Comparison of ENCODE assay signal across 4 worm cellular contexts in genomic region chrX:6902958-6903357, ce11.
TF ChIP-seq lines count a peak whose summit lies in the region.

No protein-coding gene starts in this region.

TF ChIP-seq in whole organism, L2 larva, 48 proteins besides CTCF, POLR2A, EP300 and RAD21 (continues in another document):
- peak; percentile 25 for TF ChIP-seq fos-1 (tag; optimal IDR thresholded peaks at IDR 0.05; lab: Kevin White, UChicago)
- TF ChIP-seq F13H6.1 (tag; optimal IDR thresholded peaks at IDR 0.05; lab: Kevin White, UChicago) = peak; percentile 55
- TF ChIP-seq nhr-25 (tag; optimal IDR thresholded peaks at IDR 0.05; lab: Kevin White, UChicago) = peak; percentile 7
- peak; percentile 74 for TF ChIP-seq unc-55 (GFP tag; optimal IDR thresholded peaks at IDR 0.05; lab: Kevin White, UChicago)
- no peak for TF ChIP-seq gmeb-1 (tag; optimal IDR thresholded peaks at IDR 0.05; lab: Kevin White, UChicago)
- TF ChIP-seq mdl-1 (tag; optimal IDR thresholded peaks at IDR 0.05; lab: Kevin White, UChicago) = peak; percentile 11 to 53
- TF ChIP-seq ZK546.5 (tag; optimal IDR thresholded peaks at IDR 0.05; lab: Kevin White, UChicago) = no peak
- TF ChIP-seq nhr-21 (tag; optimal IDR thresholded peaks at IDR 0.05; lab: Kevin White, UChicago) = peak; percentile 21
- peak; percentile 36 for TF ChIP-seq lin-13 (GFP tag; optimal IDR thresholded peaks at IDR 0.05; lab: Kevin White, UChicago)
- TF ChIP-seq mbf-1 (tag; optimal IDR thresholded peaks at IDR 0.05; lab: Kevin White, UChicago) = no peak
- TF ChIP-seq crh-2 (tag; optimal IDR thresholded peaks at IDR 0.05; lab: Kevin White, UChicago) = peak; percentile 53
- TF ChIP-seq lin-39 (tag; optimal IDR thresholded peaks at IDR 0.05; lab: Kevin White, UChicago) = no peak
- TF ChIP-seq mab-5 (tag; optimal IDR thresholded peaks at IDR 0.05; lab: Kevin White, UChicago) = no peak
- TF ChIP-seq ztf-11 (tag; optimal IDR thresholded peaks at IDR 0.05; lab: Kevin White, UChicago) = no peak
- no peak for TF ChIP-seq ztf-1 (GFP tag; conservative IDR thresholded peaks at IDR 0.05; lab: Robert Waterston, UW)
- no peak for TF ChIP-seq nhr-77 (tag; optimal IDR thresholded peaks at IDR 0.05; lab: Kevin White, UChicago)
- TF ChIP-seq skn-1 (tag; optimal IDR thresholded peaks at IDR 0.05; lab: Kevin White, UChicago) = no peak
- TF ChIP-seq sma-9 (GFP tag; optimal IDR thresholded peaks at IDR 0.05; lab: Kevin White, UChicago) = peak; percentile 46
- no peak for TF ChIP-seq sma-9 (tag; optimal IDR thresholded peaks at IDR 0.05; lab: Kevin White, UChicago)
- peak; percentile 58 for TF ChIP-seq sma-3 (GFP tag; optimal IDR thresholded peaks at IDR 0.05; lab: Kevin White, UChicago)
- peak; percentile 74 for TF ChIP-seq nhr-129 (tag; optimal IDR thresholded peaks at IDR 0.05; lab: Kevin White, UChicago)
- peak; percentile 37 to 41 for TF ChIP-seq lsy-2 (tag; optimal IDR thresholded peaks at IDR 0.05; lab: Kevin White, UChicago)
- TF ChIP-seq C34F6.9 (tag; optimal IDR thresholded peaks at IDR 0.05; lab: Kevin White, UChicago) = peak; percentile 11
- TF ChIP-seq ama-1 (optimal IDR thresholded peaks at IDR 0.05; lab: Kevin White, UChicago) = no peak

TF ChIP-seq in whole organism, L4 larva, 104 proteins besides CTCF, POLR2A, EP300 and RAD21 (continues in another document):
- TF ChIP-seq ceh-20 (GFP tag; IDR thresholded peaks at IDR 0.05; lab: Robert Waterston, UW) = peak; percentile 63; the same call in 1 of the 2 replicates
- TF ChIP-seq fkh-10 (GFP tag; optimal IDR thresholded peaks at IDR 0.05; lab: Kevin White, UChicago) = no peak
- no peak for TF ChIP-seq zfp-3 (GFP tag; conservative IDR thresholded peaks at IDR 0.05; lab: Robert Waterston, UW)
- peak; percentile 29 to 92 for TF ChIP-seq mdl-1 (tag; optimal IDR thresholded peaks at IDR 0.05; lab: Kevin White, UChicago)
- no peak for TF ChIP-seq zag-1 (tag; optimal IDR thresholded peaks at IDR 0.05; lab: Kevin White, UChicago)
- TF ChIP-seq nhr-6 (tag; optimal IDR thresholded peaks at IDR 0.05; lab: Kevin White, UChicago) = peak; percentile 43
- TF ChIP-seq ceh-32 (tag; optimal IDR thresholded peaks at IDR 0.05; lab: Kevin White, UChicago; ENCODE audit: poor library complexity) = no peak
- TF ChIP-seq php-3 (GFP tag; IDR thresholded peaks at IDR 0.05; lab: Robert Waterston, UW) = peak; percentile 75
- TF ChIP-seq attf-4 (tag; optimal IDR thresholded peaks at IDR 0.05; lab: Kevin White, UChicago) = no peak
- no peak for TF ChIP-seq F44E2.7 (GFP tag; IDR thresholded peaks at IDR 0.05; lab: Robert Waterston, UW)
- TF ChIP-seq nhr-76 (tag; optimal IDR thresholded peaks at IDR 0.05; lab: Kevin White, UChicago) = no peak
- peak; percentile 49 to 79 for TF ChIP-seq daf-16 (GFP tag; optimal IDR thresholded peaks at IDR 0.05; lab: Kevin White, UChicago)
- peak; percentile 63 for TF ChIP-seq daf-16 (tag; optimal IDR thresholded peaks at IDR 0.05; lab: Kevin White, UChicago)
- 0 out of 2 replicates have a peak, but pooled peaks have one; percentile 17 for TF ChIP-seq nhr-41 (GFP tag; IDR thresholded peaks at IDR 0.05; lab: Robert Waterston, UW)
- no peak for TF ChIP-seq F37D6.2 (tag; optimal IDR thresholded peaks at IDR 0.05; lab: Kevin White, UChicago)
- TF ChIP-seq hif-1 (tag; optimal IDR thresholded peaks at IDR 0.05; lab: Kevin White, UChicago) = peak in 1 of 2 experiments; percentile 36
- TF ChIP-seq ces-1 (GFP tag; optimal IDR thresholded peaks at IDR 0.05; lab: Kevin White, UChicago) = no peak
- TF ChIP-seq nhr-237 (tag; optimal IDR thresholded peaks at IDR 0.05; lab: Kevin White, UChicago) = no peak
- no peak for TF ChIP-seq unc-62 (GFP tag; optimal IDR thresholded peaks at IDR 0.05 in 1 of 2; lab: Kevin White, UChicago)
- TF ChIP-seq unc-62 (tag; optimal IDR thresholded peaks at IDR 0.05; lab: Kevin White, UChicago) = no peak
- TF ChIP-seq arid-1 (GFP tag; conservative IDR thresholded peaks at IDR 0.05; lab: Robert Waterston, UW) = peak; percentile 59
- peak; percentile 83 for TF ChIP-seq snpc-1.2 (GFP tag; IDR thresholded peaks at IDR 0.05; lab: Robert Waterston, UW)
- no peak for TF ChIP-seq ceh-82 (tag; optimal IDR thresholded peaks at IDR 0.05; lab: Kevin White, UChicago)
- TF ChIP-seq ztf-11 (tag; optimal IDR thresholded peaks at IDR 0.05; lab: Kevin White, UChicago) = no peak

TF ChIP-seq in whole organism, late embryonic, 69 proteins besides CTCF, POLR2A, EP300 and RAD21 (continues in another document):
- TF ChIP-seq T23F11.4 (GFP tag; optimal IDR thresholded peaks at IDR 0.05; lab: Kevin White, UChicago) (peak; percentile 10), zip-5 (tag; optimal IDR thresholded peaks at IDR 0.05; lab: Kevin White, UChicago) (no peak), ceh-45 (GFP tag; IDR thresholded peaks at IDR 0.05; lab: Robert Waterston, UW) (0 out of 2 replicates have a peak, but pooled peaks have one; percentile 56), tbx-2 (tag; optimal IDR thresholded peaks at IDR 0.05; lab: Kevin White, UChicago) (peak; percentile 63), ceh-18 (tag; optimal IDR thresholded peaks at IDR 0.05; lab: Kevin White, UChicago) (peak; percentile 33), mec-3 (tag; optimal IDR thresholded peaks at IDR 0.05; lab: Kevin White, UChicago; ENCODE audit: borderline replicate concordance) (no peak), pha-4 (tag; optimal IDR thresholded peaks at IDR 0.05; lab: Kevin White, UChicago) (no peak), sdc-2 (tag; optimal IDR thresholded peaks at IDR 0.05; lab: Kevin White, UChicago) (peak; percentile 64), pha-2 (tag; optimal IDR thresholded peaks at IDR 0.05; lab: Kevin White, UChicago) (peak; percentile 55), K09A11.1 (tag; optimal IDR thresholded peaks at IDR 0.05; lab: Kevin White, UChicago; ENCODE audit: insufficient read depth) (no peak), ceh-34 (tag; optimal IDR thresholded peaks at IDR 0.05; lab: Kevin White, UChicago) (peak; percentile 36), hlh-6 (tag; optimal IDR thresholded peaks at IDR 0.05; lab: Kevin White, UChicago) (peak; percentile 79), sox-4 (tag; optimal IDR thresholded peaks at IDR 0.05; lab: Kevin White, UChicago) (peak; percentile 61), unc-55 (GFP tag; optimal IDR thresholded peaks at IDR 0.05; lab: Kevin White, UChicago) (no peak), pros-1 (tag; optimal IDR thresholded peaks at IDR 0.05; lab: Kevin White, UChicago) (no peak), fax-1 (tag; optimal IDR thresholded peaks at IDR 0.05; lab: Kevin White, UChicago) (peak; percentile 57), C08G9.2 (tag; optimal IDR thresholded peaks at IDR 0.05; lab: Kevin White, UChicago) (no peak), ets-4 (tag; optimal IDR thresholded peaks at IDR 0.05; lab: Kevin White, UChicago) (peak; percentile 17), unc-86 (tag; optimal IDR thresholded peaks at IDR 0.05; lab: Kevin White, UChicago) (peak; percentile 37), elt-2 (tag; optimal IDR thresholded peaks at IDR 0.05; lab: Kevin White, UChicago) (peak; percentile 77), ceh-6 (GFP tag; optimal IDR thresholded peaks at IDR 0.05; lab: Kevin White, UChicago) (peak; percentile 75), nhr-232 (tag; optimal IDR thresholded peaks at IDR 0.05; lab: Kevin White, UChicago) (peak; percentile 50), ceh-14 (tag; optimal IDR thresholded peaks at IDR 0.05; lab: Kevin White, UChicago) (peak; percentile 65), pag-3 (tag; optimal IDR thresholded peaks at IDR 0.05; lab: Kevin White, UChicago; ENCODE audit: borderline replicate concordance) (peak; percentile 25), che-1 (tag; optimal IDR thresholded peaks at IDR 0.05; lab: Kevin White, UChicago) (peak; percentile 68)

TF ChIP-seq in whole organism, mixed stage, embryonic, 35 proteins besides CTCF, POLR2A, EP300 and RAD21:
- TF ChIP-seq tbx-8 (GFP tag; optimal IDR thresholded peaks at IDR 0.05; lab: Kevin White, UChicago) (peak; percentile 48), sptf-1 (tag; optimal IDR thresholded peaks at IDR 0.05; lab: Kevin White, UChicago) (peak; percentile 87), ham-2 (GFP tag; optimal IDR thresholded peaks at IDR 0.05; lab: Kevin White, UChicago) (peak; percentile 37), mls-2 (tag; optimal IDR thresholded peaks at IDR 0.05; lab: Kevin White, UChicago) (no peak), unc-120 (tag; optimal IDR thresholded peaks at IDR 0.05; lab: Kevin White, UChicago; ENCODE audit: poor library complexity, severe bottlenecking) (peak; percentile 87), unc-62 (GFP tag; optimal IDR thresholded peaks at IDR 0.05; lab: Kevin White, UChicago) (peak; percentile 20), ceh-39 (tag; optimal IDR thresholded peaks at IDR 0.05; lab: Kevin White, UChicago) (no peak), lin-13 (tag; optimal IDR thresholded peaks at IDR 0.05; lab: Kevin White, UChicago) (no peak), ceh-83 (GFP tag; optimal IDR thresholded peaks at IDR 0.05; lab: Kevin White, UChicago) (peak; percentile 84), lin-32 (GFP tag; optimal IDR thresholded peaks at IDR 0.05; lab: Kevin White, UChicago) (peak; percentile 43), bed-3 (GFP tag; optimal IDR thresholded peaks at IDR 0.05; lab: Kevin White, UChicago) (peak; percentile 62), mab-5 (tag; optimal IDR thresholded peaks at IDR 0.05; lab: Kevin White, UChicago) (no peak), blmp-1 (tag; optimal IDR thresholded peaks at IDR 0.05; lab: Kevin White, UChicago) (peak; percentile 2), drap-1 (GFP tag; optimal IDR thresholded peaks at IDR 0.05; lab: Kevin White, UChicago) (peak; percentile 84), cnd-1 (tag; optimal IDR thresholded peaks at IDR 0.05; lab: Kevin White, UChicago) (peak; percentile 75), elt-3 (tag; optimal IDR thresholded peaks at IDR 0.05; lab: Kevin White, UChicago) (no peak), zip-8 (tag; optimal IDR thresholded peaks at IDR 0.05; lab: Kevin White, UChicago) (no peak), ceh-43 (GFP tag; optimal IDR thresholded peaks at IDR 0.05; lab: Kevin White, UChicago) (peak; percentile 57), sem-2 (GFP tag; optimal IDR thresholded peaks at IDR 0.05; lab: Kevin White, UChicago) (peak; percentile 15), ces-1 (GFP tag; optimal IDR thresholded peaks at IDR 0.05; lab: Kevin White, UChicago) (peak; percentile 7), nhr-76 (tag; optimal IDR thresholded peaks at IDR 0.05; lab: Kevin White, UChicago) (no peak), unc-39 (tag; optimal IDR thresholded peaks at IDR 0.05; lab: Kevin White, UChicago) (no peak), elt-1 (tag; optimal IDR thresholded peaks at IDR 0.05; lab: Kevin White, UChicago; ENCODE audit: borderline replicate concordance, insufficient read depth) (no peak), M03D4.4 (tag; optimal IDR thresholded peaks at IDR 0.05; lab: Kevin White, UChicago) (peak; percentile 72), flh-1 (GFP tag; optimal IDR thresholded peaks at IDR 0.05; lab: Kevin White, UChicago) (peak; percentile 9)
